Worm (Caenorhabditis elegans) whole organism, mixed stage, embryonic: ENCODE results near the gene T11F8.12.
"Not testable (repeated sequence)": the region's sequence is repeated elsewhere in the genome, so short reads cannot be mapped to it uniquely, and the experiment has no call there.

Experiments
- M03D4.4 ChIP-seq: sonication (generic microtip); optimal IDR thresholded peaks from 2 replicates; lab custom pipeline; 2017; ENCODE audit warnings: mild to moderate bottlenecking, missing genetic modification characterization, missing compliant biosample characterization
- blmp-1 ChIP-seq: fragments of 150-350 bp; optimal IDR thresholded peaks from 2 replicates; lab custom pipeline; 2014; ENCODE audit warnings: missing biosample characterization, missing genetic modification characterization
- ceh-39 ChIP-seq: fragments of 150-350 bp; optimal IDR thresholded peaks from 2 replicates; lab custom pipeline; 2014; ENCODE audit warnings: missing biosample characterization, missing genetic modification characterization
- ceh-43 ChIP-seq: fragments of 200-800 bp; sonication (Bioruptor generic); optimal IDR thresholded peaks from 2 replicates; lab custom pipeline; 2018; ENCODE audit warnings: mild to moderate bottlenecking, missing genetic modification characterization, moderate library complexity, missing compliant biosample characterization
- ceh-83 ChIP-seq: fragments of 200-800 bp; sonication (Bioruptor generic); optimal IDR thresholded peaks from 2 replicates; lab custom pipeline; 2018; ENCODE audit warnings: mild to moderate bottlenecking, missing genetic modification characterization, missing compliant biosample characterization
- ces-1 ChIP-seq: fragments of 150-350 bp; optimal IDR thresholded peaks from 2 replicates; lab custom pipeline; 2014; ENCODE audit warnings: missing biosample characterization, missing genetic modification reagents, missing genetic modification characterization
- cnd-1 ChIP-seq: fragments of 200-800 bp; sonication (Bioruptor generic); optimal IDR thresholded peaks from 2 replicates; lab custom pipeline; 2018; ENCODE audit warnings: mild to moderate bottlenecking, missing genetic modification characterization, missing compliant biosample characterization
- drap-1 ChIP-seq: fragments of 200-800 bp; sonication (Bioruptor generic); optimal IDR thresholded peaks from 3 replicates; lab custom pipeline; 2018; ENCODE audit warnings: mild to moderate bottlenecking, missing genetic modification characterization, missing compliant biosample characterization
- flh-1 ChIP-seq: fragments of 200-800 bp; sonication (Bioruptor generic); optimal IDR thresholded peaks from 2 replicates; lab custom pipeline; 2018; ENCODE audit warnings: mild to moderate bottlenecking, missing genetic modification characterization, moderate library complexity, missing compliant biosample characterization
- ham-2 ChIP-seq: fragments of 200-800 bp; sonication (Bioruptor generic); optimal IDR thresholded peaks from 2 replicates; lab custom pipeline; 2018; ENCODE audit warnings: mild to moderate bottlenecking, missing genetic modification characterization, missing compliant biosample characterization
- lin-13 ChIP-seq: fragments of 150-350 bp; optimal IDR thresholded peaks from 2 replicates; lab custom pipeline; 2014; ENCODE audit warnings: missing biosample characterization, missing genetic modification characterization
- lin-32 ChIP-seq: fragments of 200-800 bp; sonication (Bioruptor generic); optimal IDR thresholded peaks from 2 replicates; lab custom pipeline; 2018; ENCODE audit warnings: mild to moderate bottlenecking, missing genetic modification characterization, missing compliant biosample characterization
- lsy-2 ChIP-seq: fragments of 150-350 bp; optimal IDR thresholded peaks from 2 replicates; lab custom pipeline; 2014; ENCODE audit warnings: missing biosample characterization, missing genetic modification characterization
- mab-5 ChIP-seq: fragments of 150-350 bp; optimal IDR thresholded peaks from 2 replicates; lab custom pipeline; 2014; ENCODE audit warnings: missing biosample characterization, missing genetic modification characterization
- mep-1 ChIP-seq: fragments of 150-350 bp; optimal IDR thresholded peaks from 2 replicates; lab custom pipeline; 2017; ENCODE audit warnings: missing biosample characterization, missing genetic modification reagents, missing genetic modification characterization, inconsistent platforms
- nhr-12 ChIP-seq: fragments of 150-350 bp; optimal IDR thresholded peaks from 2 replicates; lab custom pipeline; 2014; ENCODE audit warnings: missing biosample characterization, missing genetic modification characterization
- nhr-237 ChIP-seq: fragments of 150-350 bp; optimal IDR thresholded peaks from 2 replicates; lab custom pipeline; 2014; ENCODE audit warnings: missing biosample characterization, missing genetic modification characterization
- nhr-28 ChIP-seq: fragments of 150-350 bp; optimal IDR thresholded peaks from 2 replicates; lab custom pipeline; 2014; ENCODE audit warnings: missing biosample characterization, missing genetic modification characterization
- nhr-76 ChIP-seq: sonication (generic microtip); optimal IDR thresholded peaks from 2 replicates; lab custom pipeline; 2017; ENCODE audit warnings: missing biosample characterization, missing genetic modification characterization
- pha-4 ChIP-seq: fragments of 150-350 bp; optimal IDR thresholded peaks from 2 replicates; lab custom pipeline; 2018; ENCODE audit warnings: missing biosample characterization, missing genetic modification reagents, missing genetic modification characterization
- sem-2 ChIP-seq: fragments of 200-800 bp; sonication (Bioruptor generic); optimal IDR thresholded peaks from 2 replicates; lab custom pipeline; 2018; ENCODE audit warnings: mild to moderate bottlenecking, missing genetic modification characterization, missing compliant biosample characterization
- snpc-4 ChIP-seq: fragments of 150-350 bp; optimal IDR thresholded peaks from 2 replicates; lab custom pipeline; 2014; ENCODE audit warnings: missing biosample characterization, missing genetic modification characterization
- sptf-1 ChIP-seq: sonication (generic microtip); optimal IDR thresholded peaks from 2 replicates; lab custom pipeline; 2017; ENCODE audit warnings: mild to moderate bottlenecking, missing genetic modification characterization, moderate library complexity, missing compliant biosample characterization
- tbx-8 ChIP-seq: fragments of 200-800 bp; sonication (Bioruptor generic); optimal IDR thresholded peaks from 2 replicates; lab custom pipeline; 2018; ENCODE audit warnings: mild to moderate bottlenecking, missing genetic modification characterization, moderate library complexity, missing compliant biosample characterization
- unc-120 ChIP-seq: sonication (generic microtip); optimal IDR thresholded peaks from 2 replicates; lab custom pipeline; 2017; ENCODE audit warnings: missing genetic modification characterization, missing compliant biosample characterization; ENCODE audit not compliant: poor library complexity, severe bottlenecking
- unc-39 ChIP-seq: fragments of 150-350 bp; optimal IDR thresholded peaks from 2 replicates; lab custom pipeline; 2014; ENCODE audit warnings: missing biosample characterization, missing genetic modification characterization
- unc-62 ChIP-seq: fragments of 150-350 bp; optimal IDR thresholded peaks from 2 replicates; lab custom pipeline; 2014; ENCODE audit warnings: missing biosample characterization, missing genetic modification reagents, missing genetic modification characterization
- ztf-11 ChIP-seq: fragments of 150-350 bp; optimal IDR thresholded peaks from 2 replicates; lab custom pipeline; 2014; ENCODE audit warnings: missing biosample characterization, missing genetic modification characterization

T11F8.12 gene

DNA sequence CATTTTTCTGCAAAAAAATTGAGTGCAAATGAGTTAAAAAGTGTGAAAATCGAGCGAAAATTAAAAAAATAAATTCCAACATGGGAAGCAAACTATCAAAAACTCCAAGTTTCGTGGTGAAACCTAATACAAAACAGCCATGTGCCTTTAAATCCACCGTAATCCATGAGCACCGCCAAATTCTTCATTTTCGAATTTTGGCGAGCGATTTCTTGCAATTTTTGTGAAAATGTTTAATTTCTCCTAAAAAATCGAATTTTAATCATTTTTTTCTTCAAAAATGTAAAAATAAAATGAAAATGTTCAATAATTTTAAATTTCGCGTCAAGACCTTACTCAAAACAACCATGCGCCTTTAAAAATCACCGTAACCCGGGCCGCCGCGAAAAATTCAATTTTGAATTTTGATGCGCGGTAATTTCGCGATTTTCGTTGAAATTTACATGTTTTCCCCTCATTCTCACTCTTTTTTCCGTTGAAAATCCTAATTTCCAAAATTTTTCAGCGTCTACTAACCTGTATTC, 4.1 kb upstream of the T11F8.12 start, which contains the start of the genes snpc-3.1 and puf-7:
Gene snpc-3.1 (minus strand): TSS at position 51 of the 524 bp plus-strand sequence.
Gene puf-7 (plus strand): TSS at position 506 of the 524 bp plus-strand sequence.
- not testable (repeated sequence) for TF ChIP-seq unc-62 (GFP tag; lab: Kevin White, UChicago); mep-1; unc-120

- no peak for TF ChIP-seq sptf-1 (tag; lab: Kevin White, UChicago)
- TF ChIP-seq nhr-12 (tag; lab: Kevin White, UChicago): no peak
- TF ChIP-seq cnd-1 (tag; lab: Kevin White, UChicago): no peak
- no peak for TF ChIP-seq blmp-1 (tag; lab: Kevin White, UChicago)
- no peak for TF ChIP-seq lin-13 (tag; lab: Kevin White, UChicago)
- TF ChIP-seq lin-32: no peak
- no peak for TF ChIP-seq unc-62 (GFP tag; lab: Kevin White, UChicago)
- no peak for TF ChIP-seq sem-2
- TF ChIP-seq tbx-8 (GFP tag; lab: Kevin White, UChicago): no peak
- no peak for TF ChIP-seq ceh-39 (tag; lab: Kevin White, UChicago)
- no peak for TF ChIP-seq drap-1 (GFP tag; lab: Kevin White, UChicago)
- no peak for TF ChIP-seq unc-120
- TF ChIP-seq ceh-43 (GFP tag; lab: Kevin White, UChicago): no peak
- no peak for TF ChIP-seq ceh-83
These were observed 592 bp upstream of the T11F8.12 start, which contains the start of gene T11F8.5 for ce11 chrIV:5482723-5483122. Gene T11F8.5, plus strand, starts transcription at chrIV:5483023.

- no peak for TF ChIP-seq ham-2 (GFP tag; lab: Kevin White, UChicago)
- TF ChIP-seq M03D4.4 (tag; lab: Kevin White, UChicago): no peak
- TF ChIP-seq sem-2: no peak
- no peak for TF ChIP-seq flh-1
- TF ChIP-seq ces-1: no peak
- no peak for TF ChIP-seq mep-1
- TF ChIP-seq nhr-237 (tag; lab: Kevin White, UChicago): no peak
- TF ChIP-seq nhr-76: no peak
- TF ChIP-seq pha-4 (tag; lab: Kevin White, UChicago): no peak
- TF ChIP-seq ztf-11 (tag; lab: Kevin White, UChicago): no peak
- TF ChIP-seq nhr-28 (tag; lab: Kevin White, UChicago): no peak
- TF ChIP-seq mab-5: no peak
- no peak for TF ChIP-seq nhr-12 (tag; lab: Kevin White, UChicago)
These were observed 2.8 kb downstream of the T11F8.12 start, which contains the start of gene T11F8.1 for ce11 chrIV:5479289-5479688. Gene T11F8.1, plus strand, starts transcription at chrIV:5479589.

- TF ChIP-seq ceh-83 (no peak), blmp-1 (tag; lab: Kevin White, UChicago) (no peak), mep-1 (no peak), M03D4.4 (tag; lab: Kevin White, UChicago) (no peak), unc-120 (no peak), lin-32 (no peak), drap-1 (GFP tag; lab: Kevin White, UChicago) (no peak), unc-39 (tag; lab: Kevin White, UChicago) (no peak), ceh-43 (GFP tag; lab: Kevin White, UChicago) (no peak), mab-5 (no peak), lsy-2 (tag; lab: Kevin White, UChicago) (no peak), ztf-11 (tag; lab: Kevin White, UChicago) (no peak)
These were observed 5.7 kb downstream of the T11F8.12 start, which contains the start of gene T11F8.4 for ce11 chrIV:5476468-5476867. Gene T11F8.4, minus strand, starts transcription at chrIV:5476568.

DNA sequence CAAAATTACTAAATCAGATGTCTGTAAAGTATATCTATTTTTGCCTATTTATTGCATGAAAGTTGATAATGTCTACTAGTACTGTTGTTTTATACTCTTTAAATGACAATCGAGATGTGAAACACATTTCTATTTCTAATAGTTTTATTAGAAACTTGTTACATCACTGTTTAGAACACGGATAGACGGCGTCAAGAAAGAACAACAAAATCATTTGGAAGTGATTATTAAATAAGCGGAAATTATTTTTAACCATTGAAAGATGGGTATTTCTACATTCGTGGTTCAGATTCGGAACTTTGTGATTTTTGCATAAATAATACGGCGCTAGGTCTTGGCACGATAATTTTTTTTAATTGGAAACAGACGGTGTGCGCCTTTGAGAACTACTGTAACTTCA, 9.0 kb downstream of the T11F8.12 start:
- no peak for TF ChIP-seq unc-120

- no peak for TF ChIP-seq ceh-43 (GFP tag; lab: Kevin White, UChicago)
- no peak for TF ChIP-seq M03D4.4 (tag; lab: Kevin White, UChicago)
- TF ChIP-seq ceh-39 (tag; lab: Kevin White, UChicago): no peak
- no peak for TF ChIP-seq cnd-1 (tag; lab: Kevin White, UChicago)
- no peak for TF ChIP-seq sptf-1 (tag; lab: Kevin White, UChicago)
- no peak for TF ChIP-seq ham-2 (GFP tag; lab: Kevin White, UChicago)
- no peak for TF ChIP-seq snpc-4 (tag; lab: Kevin White, UChicago)
These were observed 12.4 kb downstream of the T11F8.12 start, which contains the start of gene rme-2 for ce11 chrIV:5469739-5470138. Gene rme-2, plus strand, starts transcription at chrIV:5470026.
